Worm (Caenorhabditis elegans): Measurements from ENCODE around the gene R10D12.10.

The R10D12.10 gene

ce11 chrV:13906166-13906565 is 52.0 kb downstream of the R10D12.10 start, which contains the start of gene stdh-1:
Gene stdh-1 (plus strand): TSS chrV:13906492.
- peak; percentile 5 for TF ChIP-seq hmg-11 (tag; optimal IDR thresholded peaks at IDR 0.05)
- TF ChIP-seq egl-5 (tag; optimal IDR thresholded peaks at IDR 0.05): peak; percentile 50
- no peak for TF ChIP-seq tbx-2 (tag; optimal IDR thresholded peaks at IDR 0.05)
- TF ChIP-seq nfya-1 (tag; optimal IDR thresholded peaks at IDR 0.05; ENCODE audit: insufficient read depth): peak; percentile 3
- no peak for TF ChIP-seq elt-1 (tag; optimal IDR thresholded peaks at IDR 0.05)
- peak; percentile 48 for TF ChIP-seq elt-2 (tag; optimal IDR thresholded peaks at IDR 0.05)
- TF ChIP-seq unc-62 (GFP tag; optimal IDR thresholded peaks at IDR 0.05): no peak
- TF ChIP-seq pha-4 (tag; optimal IDR thresholded peaks at IDR 0.05): peak; percentile 22
